Worm (Caenorhabditis elegans): ENCODE results near the gene C08F1.8.

The C08F1.8 gene

ce11 chrII:1806358-1806757, 1.8 kb downstream of the C08F1.8 start, which contains the start of gene C08F1.12:
Gene C08F1.12 (minus strand): TSS chrII:1806458.
- TF ChIP-seq hlh-4 (tag; optimal IDR thresholded peaks at IDR 0.05) = no peak
- no peak for TF ChIP-seq tlp-1 (tag; optimal IDR thresholded peaks at IDR 0.05)
- no peak for TF ChIP-seq fos-1 (tag; optimal IDR thresholded peaks at IDR 0.05)
- no peak for TF ChIP-seq zag-1 (tag; optimal IDR thresholded peaks at IDR 0.05)
- no peak for TF ChIP-seq tbx-2 (tag; optimal IDR thresholded peaks at IDR 0.05)
- no peak for TF ChIP-seq nhr-47 (tag; optimal IDR thresholded peaks at IDR 0.05)
- TF ChIP-seq dsc-1 (tag; optimal IDR thresholded peaks at IDR 0.05) = no peak
- TF ChIP-seq nhr-84 (tag; optimal IDR thresholded peaks at IDR 0.05) = no peak
- TF ChIP-seq unc-86 (tag; optimal IDR thresholded peaks at IDR 0.05) = no peak
- no peak for TF ChIP-seq sptf-1 (tag; optimal IDR thresholded peaks at IDR 0.05)
- TF ChIP-seq fkh-8 (tag; optimal IDR thresholded peaks at IDR 0.05) = no peak
- TF ChIP-seq alr-1 (tag; optimal IDR thresholded peaks at IDR 0.05; ENCODE audit: borderline replicate concordance) = no peak
- TF ChIP-seq rnt-1 (tag; optimal IDR thresholded peaks at IDR 0.05) = no peak
- TF ChIP-seq ama-1 (optimal IDR thresholded peaks at IDR 0.05) = no peak

DNA sequence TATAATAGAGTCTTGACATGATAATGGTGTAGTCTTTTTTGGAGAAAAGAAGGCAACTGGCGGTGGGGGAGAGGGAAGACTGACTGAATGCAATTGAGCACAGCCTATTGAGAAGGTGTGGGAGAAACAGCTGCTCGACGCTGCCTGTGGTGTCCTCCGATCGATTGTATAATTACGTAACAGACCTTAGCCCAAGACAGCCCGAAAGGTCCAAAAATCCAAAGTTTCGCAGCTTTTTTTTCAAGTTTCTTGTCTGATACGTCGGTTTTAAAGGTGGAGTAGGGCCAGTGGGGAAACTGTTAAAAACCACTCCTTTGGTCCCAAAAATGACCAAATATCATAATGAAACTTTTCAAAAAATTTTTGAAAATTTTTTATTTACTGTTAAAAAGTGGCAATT, 20.0 kb downstream of the C08F1.8 start, which contains the start of the genes C08F1.6 and fbxb-13:
C08F1.6 (minus strand) TSS at position 101 of the 400 bp plus-strand sequence.
fbxb-13 (plus strand) TSS at position 191 of the 400 bp plus-strand sequence.
- TF ChIP-seq skn-1 (tag; optimal IDR thresholded peaks at IDR 0.05) = no peak

- TF ChIP-seq ceh-90 (tag; optimal IDR thresholded peaks at IDR 0.05) (no peak), isw-1 (GFP tag; IDR thresholded peaks at IDR 0.05) (no peak), pqm-1 (tag; optimal IDR thresholded peaks at IDR 0.05) (no peak), tlp-1 (tag; optimal IDR thresholded peaks at IDR 0.05) (no peak), sox-4 (tag; optimal IDR thresholded peaks at IDR 0.05) (no peak), fos-1 (tag; optimal IDR thresholded peaks at IDR 0.05) (no peak), ceh-82 (tag; optimal IDR thresholded peaks at IDR 0.05) (no peak)
Measured at ce11 chrII:1787208-1787607, 20.9 kb downstream of the C08F1.8 start.

DNA sequence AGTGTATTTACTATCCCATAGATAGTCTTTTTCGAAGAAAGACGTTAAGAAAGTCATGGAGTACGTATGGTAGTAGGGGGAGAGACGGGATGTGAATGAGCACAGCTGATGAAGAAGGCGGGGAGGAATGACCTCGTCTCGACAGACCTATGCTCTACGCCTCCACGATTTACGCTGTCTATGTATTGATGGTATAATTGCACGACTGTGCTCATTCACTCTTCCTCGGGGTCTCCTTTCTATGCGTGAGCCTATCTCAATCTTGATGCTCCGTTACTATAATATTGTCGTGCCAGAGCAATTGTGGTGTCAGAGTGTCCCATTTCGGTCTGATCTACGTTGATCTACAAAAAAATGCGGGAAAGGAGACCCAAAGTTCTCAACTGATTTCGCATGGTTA, 21.9 kb downstream of the C08F1.8 start, which contains the start of gene C08F1.10:
C08F1.10 (minus strand) TSS at position 101 of the 400 bp plus-strand sequence.
- TF ChIP-seq nhr-20 (tag; optimal IDR thresholded peaks at IDR 0.05) = no peak
- no peak for TF ChIP-seq mdl-1 (tag; optimal IDR thresholded peaks at IDR 0.05)
- TF ChIP-seq efl-1 (optimal IDR thresholded peaks at IDR 0.05) = no peak
- TF ChIP-seq efl-1 (GFP tag; optimal IDR thresholded peaks at IDR 0.05 in 1 of 2) = no peak
- TF ChIP-seq fkh-4 (tag; optimal IDR thresholded peaks at IDR 0.05; ENCODE audit: borderline replicate concordance) = no peak
- TF ChIP-seq rnt-1 (tag; optimal IDR thresholded peaks at IDR 0.05) = no peak
- TF ChIP-seq ets-5 (GFP tag; IDR thresholded peaks at IDR 0.05) = no peak
- no peak for TF ChIP-seq hlh-4 (tag; optimal IDR thresholded peaks at IDR 0.05)
- no peak for TF ChIP-seq jun-1 (tag; optimal IDR thresholded peaks at IDR 0.05)
- TF ChIP-seq C04F5.9 (tag; optimal IDR thresholded peaks at IDR 0.05) = no peak
- no peak for TF ChIP-seq ama-1 (optimal IDR thresholded peaks at IDR 0.05)

DNA sequence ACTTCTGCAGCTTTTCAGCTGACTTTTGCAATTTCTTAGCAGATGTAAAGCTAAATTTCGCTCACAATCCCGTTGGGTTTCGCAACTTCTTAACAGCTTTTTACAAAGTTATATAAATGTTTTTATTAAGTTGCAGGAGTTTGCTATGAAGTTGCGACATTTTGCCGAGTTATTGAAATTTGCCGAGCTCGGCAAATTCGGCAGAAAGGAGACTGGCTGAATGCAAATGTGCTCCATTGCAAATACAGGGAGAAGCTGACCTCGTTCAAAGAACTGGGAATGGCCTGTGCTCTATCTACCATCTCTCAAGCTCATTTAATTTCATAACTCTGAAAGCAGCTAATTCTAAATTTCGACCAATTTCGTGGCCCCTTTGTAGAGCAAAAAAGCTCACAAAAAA, 23.3 kb downstream of the C08F1.8 start, which contains the start of gene C08F1.11:
C08F1.11 (minus strand) TSS at position 101 of the 400 bp plus-strand sequence.
- TF ChIP-seq snu-23 (GFP tag; optimal IDR thresholded peaks at IDR 0.05) = no peak
- TF ChIP-seq nhr-11 (tag; optimal IDR thresholded peaks at IDR 0.05) = no peak
- TF ChIP-seq pqm-1 (tag; optimal IDR thresholded peaks at IDR 0.05) = no peak
- TF ChIP-seq unc-130 (tag; optimal IDR thresholded peaks at IDR 0.05) = no peak
- TF ChIP-seq hlh-4 (tag; optimal IDR thresholded peaks at IDR 0.05) = no peak
- TF ChIP-seq lsy-2 (tag; optimal IDR thresholded peaks at IDR 0.05) = no peak
- no peak for TF ChIP-seq C04F5.9 (tag; optimal IDR thresholded peaks at IDR 0.05)
- no peak for TF ChIP-seq xbp-1 (tag; optimal IDR thresholded peaks at IDR 0.05)
- no peak for TF ChIP-seq nhr-71 (tag; optimal IDR thresholded peaks at IDR 0.05)

DNA sequence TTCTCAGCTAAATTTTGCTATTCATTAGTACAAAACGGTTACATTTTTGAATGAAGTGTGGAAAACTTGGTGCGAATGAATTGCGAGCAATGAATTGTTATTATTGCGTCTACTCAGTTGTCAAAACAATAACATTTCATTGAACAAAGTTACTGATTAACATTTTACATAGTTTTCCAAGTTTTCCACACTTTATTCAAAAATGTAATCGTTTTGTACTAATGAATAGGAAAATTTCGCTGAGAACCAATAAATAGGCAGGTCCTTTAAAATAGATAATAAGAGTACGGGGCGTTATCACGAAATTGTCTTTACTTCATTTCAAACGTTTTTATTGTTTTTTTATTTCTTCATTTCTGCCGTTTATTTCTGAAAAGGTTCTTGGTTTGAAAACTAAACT, 25.6 kb downstream of the C08F1.8 start, which contains the start of gene math-4:
math-4 (minus strand) TSS at position 101 of the 400 bp plus-strand sequence.
- no peak for TF ChIP-seq pax-3 (tag; optimal IDR thresholded peaks at IDR 0.05)
- TF ChIP-seq efl-1 (optimal IDR thresholded peaks at IDR 0.05) = no peak
- peak in 1 of 2 experiments; percentile 84 for TF ChIP-seq efl-1 (GFP tag; optimal IDR thresholded peaks at IDR 0.05 in 1 of 2)

Data from whole organism, L1 larva.